Worm (Caenorhabditis elegans) whole organism, L2 larva: ENCODE results near the gene eri-12.

Experiments used
- F13H6.1 ChIP-seq: sonication (generic microtip); optimal IDR thresholded peaks from 2 replicates; lab custom pipeline; 2016; ENCODE audit warnings: missing genetic modification characterization, missing compliant biosample characterization
- ama-1 ChIP-seq: fragments of 150-350 bp; optimal IDR thresholded peaks from 2 replicates; lab custom pipeline; 2018; ENCODE audit warnings: inconsistent platforms
- egl-27 ChIP-seq: sonication (generic microtip); optimal IDR thresholded peaks from 3 replicates; lab custom pipeline; 2017; ENCODE audit warnings: missing biosample characterization, missing genetic modification reagents, missing genetic modification characterization
- nhr-10 ChIP-seq: sonication (generic microtip); optimal IDR thresholded peaks from 2 replicates; lab custom pipeline; 2017; ENCODE audit warnings: missing biosample characterization, missing genetic modification characterization
- nhr-11 ChIP-seq: fragments of 150-350 bp; optimal IDR thresholded peaks from 2 replicates; lab custom pipeline; 2014; ENCODE audit warnings: missing biosample characterization, missing genetic modification characterization
- nhr-25 ChIP-seq: fragments of 150-350 bp; sonication (generic microtip); optimal IDR thresholded peaks from 3 replicates; lab custom pipeline; 2014; ENCODE audit warnings: missing biosample characterization, missing genetic modification characterization
- nhr-77 ChIP-seq: fragments of 150-350 bp; optimal IDR thresholded peaks from 2 replicates; lab custom pipeline; 2014; ENCODE audit warnings: missing biosample characterization, missing genetic modification characterization
- skn-1 ChIP-seq: sonication (generic microtip); optimal IDR thresholded peaks from 2 replicates; lab custom pipeline; 2017; ENCODE audit warnings: missing biosample characterization, missing genetic modification characterization
- unc-62 ChIP-seq: fragments of 150-350 bp; optimal IDR thresholded peaks from 2 replicates; lab custom pipeline; 2014; ENCODE audit warnings: missing biosample characterization, missing genetic modification reagents, missing genetic modification characterization
- zag-1 ChIP-seq: fragments of 150-350 bp; optimal IDR thresholded peaks from 2 replicates; lab custom pipeline; 2014; ENCODE audit warnings: missing biosample characterization, missing genetic modification characterization

- no peak for TF ChIP-seq ama-1
- no peak for TF ChIP-seq unc-62 (GFP tag; lab: Kevin White, UChicago)
- TF ChIP-seq F13H6.1 (tag; lab: Kevin White, UChicago) = no peak
- TF ChIP-seq nhr-11 (tag; lab: Kevin White, UChicago) = no peak
- no peak for TF ChIP-seq nhr-25
- no peak for TF ChIP-seq skn-1 (tag; lab: Kevin White, UChicago)
- TF ChIP-seq nhr-10 = no peak
- no peak for TF ChIP-seq egl-27
- TF ChIP-seq zag-1 = no peak
- no peak for TF ChIP-seq nhr-77 (tag; lab: Kevin White, UChicago)
Measured at ce11 chrIV:12127838-12128237, 28.8 kb upstream of the eri-12 start.
